Worm (Caenorhabditis elegans): Measurements from ENCODE around the gene pha-2.

DNA sequence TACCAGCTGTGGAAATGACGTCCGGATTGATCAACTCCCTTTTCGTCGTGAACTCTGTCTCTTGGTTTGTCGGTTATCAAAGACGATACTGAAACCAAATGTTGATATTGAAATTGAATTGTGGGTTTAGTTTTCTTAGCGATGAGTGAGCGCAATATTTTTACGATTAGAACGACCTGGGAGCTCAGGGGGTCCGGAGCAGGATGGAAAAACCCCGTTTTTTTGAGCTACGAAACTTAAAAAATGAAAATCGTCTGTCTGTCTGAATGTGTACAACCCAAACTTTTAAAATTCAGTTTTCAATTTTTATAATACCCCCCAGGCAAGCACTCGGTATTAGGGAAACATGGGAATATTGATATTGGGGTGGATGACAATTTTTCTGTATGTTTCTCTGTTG lies 6.0 kb upstream of the pha-2 start:
- no peak for TF ChIP-seq nfya-1 (tag; optimal IDR thresholded peaks at IDR 0.05)
- TF ChIP-seq ceh-31 (tag; optimal IDR thresholded peaks at IDR 0.05), result no peak
- TF ChIP-seq fkh-6 (tag; optimal IDR thresholded peaks at IDR 0.05), result no peak
- TF ChIP-seq elt-2 (tag; optimal IDR thresholded peaks at IDR 0.05), result no peak
- TF ChIP-seq eyg-1 (tag; optimal IDR thresholded peaks at IDR 0.05), result no peak
